Fruit fly (Drosophila melanogaster) whole organism, embryonic: ENCODE results near the gene msd1.

Experiments
- Bteb2 ChIP-seq: fragments of 200-800 bp; sonication (Bioruptor generic); optimal IDR thresholded peaks from 2 replicates; lab custom pipeline; 2016; ENCODE audit warnings: missing biosample characterization, missing genetic modification characterization
- CG10267 ChIP-seq: fragments of 200-800 bp; sonication (Bioruptor generic); optimal IDR thresholded peaks from 2 replicates; lab custom pipeline; 2018; ENCODE audit warnings: missing biosample characterization, mild to moderate bottlenecking, missing genetic modification characterization, moderate library complexity
- CG10321 ChIP-seq: fragments of 200-800 bp; sonication (Bioruptor generic); IDR thresholded peaks from 2 replicates; pipeline ENCODE4 v1.3.6; 2022; ENCODE audit warnings: missing biosample characterization, missing genetic modification characterization
- CG10979 ChIP-seq: fragments of 200-800 bp; sonication (Bioruptor generic); optimal IDR thresholded peaks from 2 replicates; lab custom pipeline; 2018; ENCODE audit warnings: missing biosample characterization, mild to moderate bottlenecking, missing genetic modification characterization, moderate library complexity
- CG11085 ChIP-seq: fragments of 200-800 bp; sonication (Bioruptor generic); IDR thresholded peaks from 2 replicates; pipeline ENCODE4 v1.3.6; 2022; ENCODE audit warnings: missing biosample characterization, missing genetic modification characterization
- CG12942 ChIP-seq: fragments of 200-800 bp; sonication (Bioruptor generic); optimal IDR thresholded peaks from 3 replicates; lab custom pipeline; 2016; ENCODE audit warnings: missing biosample characterization, missing genetic modification characterization
- CG13624 ChIP-seq: fragments of 200-800 bp; sonication (Bioruptor generic); optimal IDR thresholded peaks from 2 replicates; lab custom pipeline; 2016; ENCODE audit warnings: missing biosample characterization, missing genetic modification characterization
- CG13894 ChIP-seq: fragments of 200-800 bp; sonication (Bioruptor generic); optimal IDR thresholded peaks from 3 replicates; lab custom pipeline; 2018; ENCODE audit warnings: missing biosample characterization, mild to moderate bottlenecking, missing genetic modification characterization, moderate library complexity
- CG15269 ChIP-seq: fragments of 200-800 bp; sonication (Bioruptor generic); optimal IDR thresholded peaks from 2 replicates; lab custom pipeline; 2018; ENCODE audit warnings: missing biosample characterization, mild to moderate bottlenecking, missing genetic modification characterization, moderate library complexity
- CG1529 ChIP-seq: fragments of 200-800 bp; sonication (Bioruptor generic); optimal IDR thresholded peaks from 3 replicates; lab custom pipeline; 2018; ENCODE audit warnings: missing biosample characterization, missing genetic modification characterization
- CG18011 ChIP-seq: fragments of 200-800 bp; sonication (Bioruptor generic); optimal IDR thresholded peaks from 2 replicates; lab custom pipeline; 2017; ENCODE audit warnings: missing biosample characterization, missing genetic modification characterization, mild to moderate bottlenecking, moderate library complexity, missing genotype
- CG30431 ChIP-seq: fragments of 200-800 bp; sonication (Bioruptor generic); optimal IDR thresholded peaks from 2 replicates; lab custom pipeline; 2017; ENCODE audit warnings: missing biosample characterization, missing genetic modification characterization
- CG3065 ChIP-seq: fragments of 200-800 bp; sonication (Bioruptor generic); optimal IDR thresholded peaks from 2 replicates; lab custom pipeline; 2016; ENCODE audit warnings: missing biosample characterization, missing genetic modification characterization
- CG31365 ChIP-seq: fragments of 200-800 bp; sonication (Bioruptor generic); optimal IDR thresholded peaks from 2 replicates; lab custom pipeline; 2018; ENCODE audit warnings: missing biosample characterization, mild to moderate bottlenecking, missing genetic modification characterization
- CG3281 ChIP-seq: fragments of 200-800 bp; sonication (Bioruptor generic); optimal IDR thresholded peaks from 3 replicates; lab custom pipeline; 2017; ENCODE audit warnings: missing biosample characterization, mild to moderate bottlenecking, missing genetic modification characterization
- CG33213 ChIP-seq: fragments of 200-800 bp; sonication (Bioruptor generic); optimal IDR thresholded peaks from 3 replicates; lab custom pipeline; 2016; ENCODE audit warnings: missing biosample characterization, missing genetic modification characterization
- CG34422 ChIP-seq: fragments of 200-800 bp; sonication (Bioruptor generic); IDR thresholded peaks from 3 replicates; pipeline ENCODE4 v1.3.6; 2022; ENCODE audit warnings: missing biosample characterization, missing genetic modification characterization
- CG4707 ChIP-seq: fragments of 200-800 bp; sonication (Bioruptor generic); optimal IDR thresholded peaks from 2 replicates; lab custom pipeline; 2018; ENCODE audit warnings: missing biosample characterization, mild to moderate bottlenecking, missing genetic modification characterization, moderate library complexity
- CG5245 ChIP-seq: fragments of 200-800 bp; sonication (Bioruptor generic); optimal IDR thresholded peaks from 3 replicates; lab custom pipeline; 2016; ENCODE audit warnings: missing biosample characterization, missing genetic modification characterization
- CG6813 ChIP-seq: fragments of 200-800 bp; sonication (Bioruptor generic); optimal IDR thresholded peaks from 2 replicates; lab custom pipeline; 2017; ENCODE audit warnings: missing biosample characterization, missing genetic modification characterization, mild to moderate bottlenecking, moderate library complexity, missing genetic modification reagents
- CG7745 ChIP-seq: fragments of 200-800 bp; sonication (Bioruptor generic); optimal IDR thresholded peaks from 2 replicates; lab custom pipeline; 2018; ENCODE audit warnings: missing biosample characterization, mild to moderate bottlenecking, missing genetic modification characterization, moderate library complexity
- CG9727 ChIP-seq: fragments of 200-800 bp; sonication (Bioruptor generic); optimal IDR thresholded peaks from 3 replicates; lab custom pipeline; 2017; ENCODE audit warnings: missing biosample characterization, mild to moderate bottlenecking, missing genetic modification characterization
- CG9817 ChIP-seq: fragments of 200-800 bp; sonication (Bioruptor generic); optimal IDR thresholded peaks from 2 replicates; lab custom pipeline; 2018; ENCODE audit warnings: missing biosample characterization, mild to moderate bottlenecking, missing genetic modification characterization, moderate library complexity
- CHES-1-like ChIP-seq: fragments of 200-800 bp; sonication (Bioruptor generic); optimal IDR thresholded peaks from 2 replicates; lab custom pipeline; 2016; ENCODE audit warnings: missing biosample characterization, missing genetic modification characterization
- Dad ChIP-seq: fragments of 200-800 bp; sonication (Bioruptor generic); optimal IDR thresholded peaks from 3 replicates; lab custom pipeline; 2016; ENCODE audit warnings: missing biosample characterization, missing genetic modification characterization
- Deaf1 ChIP-seq: fragments of 200-800 bp; optimal IDR thresholded peaks from 3 replicates; lab custom pipeline; 2019; ENCODE audit warnings: missing biosample characterization, mild to moderate bottlenecking, missing genetic modification characterization, moderate library complexity
- Dref ChIP-seq: fragments of 200-800 bp; sonication (Bioruptor generic); IDR thresholded peaks from 2 replicates; pipeline ENCODE4 v1.3.6; 2022; ENCODE audit warnings: missing biosample characterization, missing genetic modification characterization
- Fer2 ChIP-seq: fragments of 200-800 bp; sonication (Bioruptor generic); optimal IDR thresholded peaks from 2 replicates; lab custom pipeline; 2018; ENCODE audit warnings: missing biosample characterization, mild to moderate bottlenecking, missing genetic modification characterization, moderate library complexity
- Hmx ChIP-seq: fragments of 200-800 bp; sonication (Bioruptor generic); optimal IDR thresholded peaks from 2 replicates; lab custom pipeline; 2016; ENCODE audit warnings: missing biosample characterization, missing genetic modification characterization
- Hr3 ChIP-seq: fragments of 200-800 bp; sonication (Bioruptor generic); optimal IDR thresholded peaks from 3 replicates; lab custom pipeline; 2016; ENCODE audit warnings: missing biosample characterization, missing genetic modification characterization
- Lhr ChIP-seq: fragments of 200-800 bp; sonication (Bioruptor generic); optimal IDR thresholded peaks from 3 replicates; lab custom pipeline; 2017; ENCODE audit warnings: mild to moderate bottlenecking, missing biosample characterization, missing genetic modification reagents, missing genetic modification characterization
- Med ChIP-seq: fragments of 200-800 bp; sonication (Bioruptor generic); peaks from one replicate; lab custom pipeline; 2016; ENCODE audit warnings: missing biosample characterization, missing genetic modification characterization, mild to moderate bottlenecking, inconsistent platforms, moderate library complexity
- NFAT ChIP-seq: fragments of 200-800 bp; sonication (Bioruptor generic); IDR thresholded peaks from 2 replicates; pipeline ENCODE4 v1.3.6; 2022; ENCODE audit warnings: missing biosample characterization, missing genetic modification characterization
- NK7.1 ChIP-seq: fragments of 200-800 bp; sonication (Bioruptor generic); optimal IDR thresholded peaks from 3 replicates; lab custom pipeline; 2016; ENCODE audit warnings: missing biosample characterization, missing genetic modification characterization
- Nf-YC ChIP-seq: fragments of 200-800 bp; optimal IDR thresholded peaks from 3 replicates; lab custom pipeline; 2019; ENCODE audit warnings: missing biosample characterization, mild to moderate bottlenecking, missing genetic modification characterization, moderate library complexity
- PHDP ChIP-seq: fragments of 200-800 bp; sonication (Bioruptor generic); optimal IDR thresholded peaks from 3 replicates; lab custom pipeline; 2018; ENCODE audit warnings: missing biosample characterization, mild to moderate bottlenecking, missing genetic modification characterization, moderate library complexity
- Ptx1 ChIP-seq: fragments of 200-800 bp; sonication (Bioruptor generic); IDR thresholded peaks from 2 replicates; pipeline ENCODE4 v1.3.6; 2022; ENCODE audit warnings: missing biosample characterization, missing genetic modification characterization
- Spps ChIP-seq: fragments of 200-800 bp; sonication (Bioruptor generic); optimal IDR thresholded peaks from 2 replicates; lab custom pipeline; 2018; ENCODE audit warnings: missing biosample characterization, mild to moderate bottlenecking, missing genetic modification characterization
- TFAM ChIP-seq: fragments of 200-800 bp; sonication (Bioruptor generic); optimal IDR thresholded peaks from 2 replicates; lab custom pipeline; 2017; ENCODE audit warnings: missing biosample characterization, missing genetic modification characterization, inconsistent platforms
- aop ChIP-seq: fragments of 200-800 bp; sonication (Bioruptor generic); IDR thresholded peaks from 2 replicates; pipeline ENCODE4 v1.3.6; 2022; ENCODE audit warnings: missing biosample characterization, missing genetic modification characterization
- az2 ChIP-seq: fragments of 200-800 bp; sonication (Bioruptor generic); optimal IDR thresholded peaks from 3 replicates; lab custom pipeline; 2016; ENCODE audit warnings: missing biosample characterization, missing genetic modification characterization
- bab2 ChIP-seq: fragments of 200-800 bp; sonication (Bioruptor generic); optimal IDR thresholded peaks from 2 replicates; lab custom pipeline; 2016; ENCODE audit warnings: missing biosample characterization, missing genetic modification characterization
- ci ChIP-seq: fragments of 200-800 bp; sonication (Bioruptor generic); IDR thresholded peaks from 3 replicates; pipeline ENCODE4 v1.3.6; 2022; ENCODE audit warnings: missing biosample characterization, missing genetic modification characterization
- en ChIP-seq: fragments of 200-800 bp; sonication (Bioruptor generic); optimal IDR thresholded peaks from 2 replicates; lab custom pipeline; 2016; ENCODE audit warnings: missing biosample characterization, missing genetic modification characterization
- gcm2 ChIP-seq: fragments of 200-800 bp; sonication (Bioruptor generic); optimal IDR thresholded peaks from 2 replicates; lab custom pipeline; 2016; ENCODE audit warnings: missing biosample characterization, missing genetic modification characterization
- gro ChIP-seq: fragments of 200-800 bp; sonication (Bioruptor generic); optimal IDR thresholded peaks from 2 replicates; lab custom pipeline; 2016; ENCODE audit warnings: missing biosample characterization, missing genetic modification characterization
- pan ChIP-seq, 4 experiments: fragments of >200 bp in 3 of 4; fragments of 200-800 bp in 1 of 4; sonication (Bioruptor generic) in 1 of 4; optimal IDR thresholded peaks in 3 of 4; IDR thresholded peaks in 1 of 4; 2 replicates each; pipeline versions ENCODE4 v1.3.6 to Lab custom; 2017 to 2022; ENCODE audit warnings: missing biosample characterization in 2 of 4, missing genetic modification characterization in 2 of 4, mixed read lengths in 1 of 4
- pnt ChIP-seq: fragments of 200-800 bp; sonication (Bioruptor generic); optimal IDR thresholded peaks from 3 replicates; lab custom pipeline; 2016; ENCODE audit warnings: missing biosample characterization, missing genetic modification characterization
- schlank ChIP-seq: fragments of 200-800 bp; sonication (Bioruptor generic); optimal IDR thresholded peaks from 2 replicates; lab custom pipeline; 2018; ENCODE audit warnings: missing biosample characterization, mild to moderate bottlenecking, missing genetic modification characterization
- ttk ChIP-seq: fragments of 200-800 bp; sonication (Bioruptor generic); IDR thresholded peaks from 2 replicates; pipeline ENCODE4 v2.1.2; 2022; ENCODE audit warnings: missing biosample characterization, missing genetic modification characterization
- tx ChIP-seq: fragments of 200-800 bp; sonication (Bioruptor generic); optimal IDR thresholded peaks from 2 replicates; lab custom pipeline; 2016; ENCODE audit warnings: missing biosample characterization, missing genetic modification characterization
- zen ChIP-seq: fragments of 200-800 bp; sonication (Bioruptor generic); optimal IDR thresholded peaks from 3 replicates; lab custom pipeline; 2018; ENCODE audit warnings: missing biosample characterization, mild to moderate bottlenecking, missing genetic modification characterization, moderate library complexity

Gene msd1

DNA sequence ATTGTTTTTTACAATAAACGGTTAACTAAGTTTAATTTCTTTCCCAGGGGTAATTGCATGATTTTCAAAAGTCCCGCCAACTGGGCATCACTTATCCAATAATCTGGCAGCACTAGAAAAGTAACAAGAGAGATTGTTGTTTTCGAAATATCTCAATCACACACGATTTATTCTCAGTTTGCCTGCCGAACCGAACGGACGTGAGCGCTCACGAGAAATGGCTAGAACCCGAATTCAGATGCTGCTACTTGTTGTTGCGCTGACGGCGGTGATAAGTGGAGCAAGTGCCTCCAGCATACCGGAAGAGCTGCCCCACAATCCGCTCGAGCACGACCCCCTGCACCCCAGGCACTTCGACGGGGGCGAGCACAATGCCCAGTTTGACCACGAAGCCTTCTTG lies 33.0 kb upstream of the msd1 start, which contains the start of gene scf (continued):
- TF ChIP-seq Deaf1 (tag; lab: Kevin White, UChicago) (peak; percentile 78), CG10267 (tag; lab: Kevin White, UChicago) (peak; percentile 17), Ptx1 (GFP tag; lab: Robert Waterston, UW) (no peak), Fer2 (no peak), tx (GFP tag; lab: Kevin White, UChicago) (no peak), Dref (GFP tag; lab: Robert Waterston, UW) (0 out of 2 replicates have a peak, but pooled peaks have one; percentile 1), zen (no peak), Lhr (GFP tag; lab: Kevin White, UChicago) (no peak), CG11085 (no peak), schlank (no peak), CG13624 (GFP tag; lab: Kevin White, UChicago) (peak; percentile 11), az2 (no peak), Hmx (no peak), CG31365 (no peak), CG13894 (peak; percentile 40), TFAM (GFP tag; lab: Kevin White, UChicago) (no peak), gcm2 (no peak), NK7.1 (GFP tag; lab: Kevin White, UChicago) (no peak), en (GFP tag; lab: Kevin White, UChicago) (no peak), CG9727 (GFP tag; lab: Kevin White, UChicago) (no peak), CG6813 (GFP tag; lab: Kevin White, UChicago) (no peak), Spps (tag; lab: Kevin White, UChicago) (no peak), gro (GFP tag; lab: Kevin White, UChicago) (peak; percentile 60), CG4707 (no peak), Dad (GFP tag; lab: Kevin White, UChicago) (no peak), Nf-YC (tag; lab: Kevin White, UChicago) (peak; percentile 19), NFAT (GFP tag; lab: Robert Waterston, UW) (no peak), aop (no peak), ci (GFP tag; lab: Robert Waterston, UW) (peak; percentile 63; the same call in 2 of the 3 replicates), CG18011 (GFP tag; lab: Kevin White, UChicago) (no peak), CG3065 (GFP tag; lab: Kevin White, UChicago) (no peak), CG1529 (GFP tag; lab: Kevin White, UChicago) (no peak), Med (GFP tag; lab: Kevin White, UChicago) (peak; percentile 73), ttk (GFP tag; lab: Robert Waterston, UW) (no peak), PHDP (no peak), CHES-1-like (GFP tag; lab: Kevin White, UChicago) (no peak), CG30431 (no peak), CG5245 (GFP tag; lab: Kevin White, UChicago) (no peak), pan (optimal IDR thresholded peaks at IDR 0.05; lab: Kevin White, UChicago) (no peak), pan (GFP tag; optimal IDR thresholded peaks at IDR 0.05 in 1 of 2, IDR thresholded peaks at IDR 0.05 in 1 of 2) (peak in 1 of 2 experiments; percentile 37), bab2 (GFP tag; lab: Kevin White, UChicago) (no peak), CG9817 (no peak), Hr3 (no peak), Bteb2 (GFP tag; lab: Kevin White, UChicago) (no peak), CG12942 (no peak), CG33213 (GFP tag; lab: Kevin White, UChicago) (peak; percentile 13), pnt (GFP tag; lab: Kevin White, UChicago) (no peak), CG10979 (tag; lab: Kevin White, UChicago) (no peak), CG34422 (GFP tag; lab: Robert Waterston, UW) (peak; percentile 73; the same call in 2 of the 3 replicates), CG7745 (tag; lab: Kevin White, UChicago) (no peak), CG3281 (GFP tag; lab: Kevin White, UChicago) (peak; percentile 13), CG15269 (tag; lab: Kevin White, UChicago) (no peak), CG10321 (GFP tag; lab: Robert Waterston, UW) (no peak)
